Worm (Caenorhabditis elegans): ENCODE results near the gene nono-1.

Gene nono-1

DNA sequence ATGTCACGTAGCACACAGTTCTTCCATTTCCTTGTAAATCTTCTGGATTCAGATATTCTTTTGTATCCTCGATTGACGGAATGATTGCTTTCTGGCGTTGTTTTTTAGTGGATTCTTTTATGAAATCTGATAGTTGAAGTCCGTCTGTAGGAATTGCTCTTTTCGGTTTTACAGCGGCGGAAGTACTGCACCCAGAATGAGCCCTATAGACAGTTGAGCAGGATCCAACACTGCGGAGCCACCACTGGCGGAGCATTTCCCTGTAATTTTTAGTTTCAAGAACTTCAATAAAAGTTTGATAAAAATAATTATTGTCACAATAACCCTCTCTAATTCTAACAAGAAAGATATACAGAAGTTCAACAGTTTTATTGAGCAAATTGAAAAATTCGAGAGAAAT is 12.2 kb downstream of the nono-1 start, which contains the start of gene F25B5.5:
TSS of gene F25B5.5 (minus strand) at position 260 of the 400 bp plus-strand sequence.
- TF ChIP-seq che-1 (tag; optimal IDR thresholded peaks at IDR 0.05) (no peak), pat-9 (tag; optimal IDR thresholded peaks at IDR 0.05) (no peak), ceh-6 (GFP tag; optimal IDR thresholded peaks at IDR 0.05) (no peak), npax-4 (tag; optimal IDR thresholded peaks at IDR 0.05) (no peak)

DNA sequence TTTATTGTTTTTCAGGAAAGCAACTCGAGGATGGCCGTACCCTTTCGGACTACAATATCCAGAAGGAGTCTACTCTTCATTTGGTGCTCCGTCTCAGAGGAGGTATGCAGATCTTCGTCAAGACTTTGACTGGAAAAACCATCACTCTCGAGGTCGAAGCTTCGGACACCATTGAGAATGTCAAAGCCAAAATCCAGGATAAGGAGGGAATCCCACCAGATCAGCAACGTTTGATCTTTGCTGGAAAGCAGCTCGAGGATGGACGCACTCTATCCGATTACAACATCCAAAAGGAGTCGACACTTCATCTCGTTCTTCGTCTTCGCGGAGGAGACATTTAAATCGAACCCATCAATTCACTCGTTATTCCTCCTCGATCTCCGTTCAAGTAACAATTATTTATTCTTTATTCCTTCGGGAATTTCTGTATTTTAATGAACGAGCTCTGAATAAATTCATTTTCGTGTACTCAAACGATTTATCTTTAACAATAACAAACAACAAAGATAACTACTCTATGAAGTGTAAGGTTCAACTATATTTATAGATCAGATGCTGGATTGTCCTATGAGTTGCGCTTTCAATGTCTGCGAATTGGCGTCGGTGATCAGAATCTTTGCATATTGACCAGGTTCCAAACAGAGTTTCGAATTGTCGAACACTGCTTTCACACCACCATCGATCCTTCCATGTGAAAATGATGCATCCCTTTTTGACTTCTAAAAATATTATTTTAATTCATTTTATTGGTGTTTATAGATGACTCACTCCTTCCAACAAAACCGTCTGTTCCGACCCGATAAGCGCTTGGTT is 14.5 kb downstream of the nono-1 start:
- TF ChIP-seq ama-1 (optimal IDR thresholded peaks at IDR 0.05) (peak; percentile 86), hlh-13 (GFP tag; optimal IDR thresholded peaks at IDR 0.05) (no peak), ceh-31 (tag; optimal IDR thresholded peaks at IDR 0.05) (no peak)

DNA sequence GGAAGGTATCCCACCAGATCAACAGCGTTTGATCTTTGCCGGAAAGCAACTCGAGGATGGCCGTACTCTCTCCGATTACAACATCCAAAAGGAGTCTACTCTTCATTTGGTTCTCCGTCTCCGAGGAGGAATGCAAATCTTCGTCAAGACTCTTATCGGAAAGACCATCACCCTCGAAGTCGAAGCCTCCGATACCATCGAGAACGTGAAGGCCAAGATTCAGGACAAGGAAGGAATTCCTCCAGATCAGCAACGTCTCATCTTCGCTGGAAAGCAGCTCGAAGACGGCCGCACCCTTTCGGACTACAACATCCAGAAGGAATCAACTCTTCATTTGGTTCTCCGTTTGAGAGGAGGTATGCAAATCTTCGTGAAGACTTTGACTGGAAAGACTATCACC is 15.9 kb downstream of the nono-1 start:
- no peak for TF ChIP-seq sdc-2 (tag; optimal IDR thresholded peaks at IDR 0.05)
- no peak for TF ChIP-seq nhr-232 (tag; optimal IDR thresholded peaks at IDR 0.05)
- no peak for TF ChIP-seq gmeb-2 (tag; optimal IDR thresholded peaks at IDR 0.05)
- no peak for TF ChIP-seq elt-2 (tag; optimal IDR thresholded peaks at IDR 0.05)
- TF ChIP-seq hlh-30 (tag; optimal IDR thresholded peaks at IDR 0.05; ENCODE audit: insufficient read depth), result no peak
- no peak for TF ChIP-seq ets-4 (tag; optimal IDR thresholded peaks at IDR 0.05)
- no peak for TF ChIP-seq unc-55 (GFP tag; optimal IDR thresholded peaks at IDR 0.05)

DNA sequence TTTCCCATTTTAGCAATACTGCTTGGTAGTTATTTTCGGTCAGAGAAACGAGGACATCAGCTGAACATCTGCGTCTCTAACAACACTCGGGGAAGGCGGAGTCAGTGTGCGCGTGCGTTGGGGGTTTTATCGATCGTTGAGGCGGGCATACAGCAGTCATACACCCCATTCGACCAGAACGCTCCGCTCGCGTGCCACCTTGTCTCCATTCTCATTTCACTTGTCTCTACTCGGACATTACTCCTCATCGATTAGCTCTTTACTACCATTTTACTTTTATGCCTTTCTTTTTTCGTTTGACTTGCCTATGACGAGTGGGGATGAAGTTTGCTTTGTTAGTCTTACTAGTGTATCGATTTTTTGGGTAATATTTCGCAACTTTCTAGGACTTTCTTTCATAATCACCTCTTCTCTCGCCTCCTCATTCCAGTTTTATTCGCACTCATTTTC is 17.5 kb downstream of the nono-1 start:
- TF ChIP-seq pag-3 (tag; optimal IDR thresholded peaks at IDR 0.05; ENCODE audit: borderline replicate concordance), result no peak
- TF ChIP-seq nfya-1 (tag; optimal IDR thresholded peaks at IDR 0.05), result peak; percentile 61
- TF ChIP-seq unc-3 (GFP tag; conservative IDR thresholded peaks at IDR 0.05), result no peak
- TF ChIP-seq unc-3 (tag; optimal IDR thresholded peaks at IDR 0.05), result no peak
- TF ChIP-seq ama-1 (optimal IDR thresholded peaks at IDR 0.05), result peak; percentile 84
- TF ChIP-seq pat-9 (tag; optimal IDR thresholded peaks at IDR 0.05), result no peak
- TF ChIP-seq unc-55 (GFP tag; optimal IDR thresholded peaks at IDR 0.05), result peak; percentile 35
- TF ChIP-seq elt-2 (tag; optimal IDR thresholded peaks at IDR 0.05), result peak; percentile 18
- TF ChIP-seq ceh-14 (tag; optimal IDR thresholded peaks at IDR 0.05), result peak; percentile 5
- TF ChIP-seq T23F11.4 (GFP tag; optimal IDR thresholded peaks at IDR 0.05), result no peak
- TF ChIP-seq rnt-1 (tag; optimal IDR thresholded peaks at IDR 0.05), result no peak
- peak; percentile 44 for TF ChIP-seq C08G9.2 (tag; optimal IDR thresholded peaks at IDR 0.05)
- no peak for TF ChIP-seq ceh-22 (tag; optimal IDR thresholded peaks at IDR 0.05)
- TF ChIP-seq ztf-16 (tag; optimal IDR thresholded peaks at IDR 0.05), result no peak
- peak; percentile 94 for TF ChIP-seq hlh-30 (tag; optimal IDR thresholded peaks at IDR 0.05; ENCODE audit: insufficient read depth)
- peak; percentile 38 for TF ChIP-seq ceh-31 (tag; optimal IDR thresholded peaks at IDR 0.05)
- peak; percentile 5 for TF ChIP-seq nhr-232 (tag; optimal IDR thresholded peaks at IDR 0.05)
- TF ChIP-seq fkh-10 (GFP tag; optimal IDR thresholded peaks at IDR 0.05), result no peak
- TF ChIP-seq syd-9 (tag; optimal IDR thresholded peaks at IDR 0.05), result no peak
- TF ChIP-seq ceh-48 (tag; optimal IDR thresholded peaks at IDR 0.05), result peak; percentile 95

DNA sequence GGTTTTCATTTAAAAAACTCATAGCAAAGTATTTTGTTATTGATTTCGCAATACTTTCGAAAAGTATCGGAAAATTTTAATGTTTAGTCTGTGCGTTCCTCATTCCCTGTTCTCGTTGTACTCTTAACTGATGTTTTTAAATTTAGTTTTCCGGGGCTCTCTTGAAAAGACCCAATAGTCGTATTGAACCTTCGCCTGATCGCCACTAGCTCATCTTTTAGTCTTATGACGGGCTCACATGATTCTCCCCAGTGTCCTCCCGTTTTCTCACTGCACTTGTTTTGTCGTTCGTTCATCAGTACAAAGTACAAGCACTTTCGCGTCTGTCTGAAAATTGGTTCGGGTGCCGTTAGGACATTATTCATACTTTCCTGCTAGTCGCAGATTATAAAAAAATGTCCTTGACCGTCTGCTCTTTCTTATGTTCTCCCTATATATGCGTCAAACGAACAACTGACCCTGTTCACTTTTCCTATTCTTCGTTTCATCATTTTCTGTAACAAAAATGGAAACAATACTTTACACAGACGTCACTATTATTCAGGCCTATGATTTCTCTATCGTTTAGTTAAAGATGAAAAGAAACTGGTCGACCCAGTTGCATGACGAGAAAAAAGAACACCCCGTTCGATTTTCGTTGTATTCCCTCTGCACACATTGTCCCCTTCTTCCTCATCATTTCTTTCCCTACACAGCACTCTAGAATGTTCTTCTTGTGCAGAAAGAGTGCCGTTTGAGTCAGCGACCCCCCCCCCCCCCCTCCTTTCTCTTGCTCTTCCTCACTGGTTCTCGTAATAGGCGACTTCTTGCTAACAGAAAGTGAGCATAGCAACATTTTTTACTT is 18.4 kb downstream of the nono-1 start, which contains the start of gene ubq-1:
TSS of gene ubq-1 (plus strand) at position 802 of the 844 bp plus-strand sequence.
- TF ChIP-seq ceh-6 (GFP tag; optimal IDR thresholded peaks at IDR 0.05) (no peak), pha-2 (tag; optimal IDR thresholded peaks at IDR 0.05) (no peak), pax-1 (tag; optimal IDR thresholded peaks at IDR 0.05) (no peak), ref-2 (tag; optimal IDR thresholded peaks at IDR 0.05) (peak; percentile 36), C38D4.7 (GFP tag; optimal IDR thresholded peaks at IDR 0.05) (no peak), C08G9.2 (tag; optimal IDR thresholded peaks at IDR 0.05) (no peak), hlh-30 (tag; optimal IDR thresholded peaks at IDR 0.05; ENCODE audit: insufficient read depth) (peak; percentile 41), unc-86 (tag; optimal IDR thresholded peaks at IDR 0.05) (no peak), gmeb-2 (tag; optimal IDR thresholded peaks at IDR 0.05) (no peak)
